Worm (Caenorhabditis elegans): ENCODE measurements around the gene sdz-11.

ce11 chrII:3775719-3776118 is 23.6 kb upstream of the sdz-11 start, which contains the start of gene T24E12.3:
- no peak for TF ChIP-seq dao-5 (tag; optimal IDR thresholded peaks at IDR 0.05)
- no peak for TF ChIP-seq him-1 (tag; optimal IDR thresholded peaks at IDR 0.05)
